Fruit fly (Drosophila melanogaster) S2 (cell line): Measurements from ENCODE around the gene CG32240.

Experiments
- CG8478 ChIP-seq: fragments of >200 bp; optimal IDR thresholded peaks from 2 replicates; lab custom pipeline; 2018
- CTCF ChIP-seq, 2 experiments: fragments of >200 bp; optimal IDR thresholded peaks; 2 replicates each; lab custom pipeline; 2018

DNA sequence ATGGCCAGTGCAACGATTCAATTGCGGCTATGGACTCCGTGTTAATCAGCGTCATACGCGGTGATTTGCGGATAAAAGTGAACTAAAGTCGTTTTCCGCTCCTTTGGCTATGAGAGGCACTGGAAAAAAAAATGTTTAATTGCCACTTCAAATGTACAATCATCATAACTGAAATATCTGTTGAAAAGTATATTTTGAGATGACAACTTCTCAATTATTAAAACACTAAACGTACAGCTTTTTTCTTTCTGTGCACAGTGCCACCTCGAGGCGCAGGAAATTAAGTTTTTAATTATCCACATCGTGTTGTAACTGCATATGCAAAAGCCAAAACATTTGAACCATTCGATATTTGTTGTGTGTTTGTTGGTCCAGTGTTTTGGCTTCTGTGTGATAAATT lies 11.4 kb upstream of the CG32240 start:
- TF ChIP-seq CG8478 (no peak), CTCF (optimal IDR thresholded peaks at IDR 0.05; lab: Kevin White, UChicago) (no peak)
